Worm (Caenorhabditis elegans): ENCODE data around the gene F57C7.4.
A peak's percentile ranks its signal among the peaks of the same experiment; 100 is the strongest.

The F57C7.4 gene

ce11 chrX:10534625-10535244 lies 54.6 kb downstream of the F57C7.4 start:
- TF ChIP-seq efl-1 (optimal IDR thresholded peaks at IDR 0.05) = no peak
- peak in 1 of 2 experiments; percentile 62 for TF ChIP-seq efl-1 (GFP tag; optimal IDR thresholded peaks at IDR 0.05 in 1 of 2)
- TF ChIP-seq elt-2 (tag; optimal IDR thresholded peaks at IDR 0.05) = peak; percentile 2
- no peak for TF ChIP-seq jun-1 (tag; optimal IDR thresholded peaks at IDR 0.05)
- no peak for TF ChIP-seq lin-35 (GFP tag; optimal IDR thresholded peaks at IDR 0.05)

ce11 chrX:10533447-10533846 lies 55.9 kb downstream of the F57C7.4 start, which contains the start of gene glo-3:
Gene glo-3, plus strand, starts transcription at chrX:10533699.
- TF ChIP-seq unc-98 (GFP tag; IDR thresholded peaks at IDR 0.05) (no peak), elt-2 (tag; optimal IDR thresholded peaks at IDR 0.05) (peak; percentile 60)

- TF ChIP-seq elt-2 (tag; optimal IDR thresholded peaks at IDR 0.05) (peak; percentile 93), lin-35 (GFP tag; optimal IDR thresholded peaks at IDR 0.05) (peak in 1 of 2 experiments; percentile 38), ztf-11 (tag; optimal IDR thresholded peaks at IDR 0.05) (no peak), egl-13 (tag; optimal IDR thresholded peaks at IDR 0.05) (peak; percentile 26), ceh-63 (GFP tag; optimal IDR thresholded peaks at IDR 0.05) (no peak), nhr-20 (tag; optimal IDR thresholded peaks at IDR 0.05) (peak; percentile 18), nhr-71 (tag; optimal IDR thresholded peaks at IDR 0.05) (peak; percentile 15)
These were observed 57.1 kb downstream of the F57C7.4 start for ce11 chrX:10532180-10532833.
